Fruit fly (Drosophila melanogaster) whole organism, embryonic: ENCODE data around the gene CG18265.
A peak's percentile ranks its signal among the peaks of the same experiment; 100 is the strongest.

Experiments
- ATbp ChIP-seq: fragments of 200-800 bp; sonication (Bioruptor generic); optimal IDR thresholded peaks from 2 replicates; lab custom pipeline; 2017; ENCODE audit warnings: missing biosample characterization, mild to moderate bottlenecking, missing genetic modification characterization, missing genetic modification reagents
- Ada2b ChIP-seq: fragments of 200-800 bp; sonication (Bioruptor generic); IDR thresholded peaks from 2 replicates; pipeline ENCODE4 v1.3.6; 2022; ENCODE audit warnings: missing biosample characterization, missing genetic modification characterization
- Atf6 ChIP-seq: fragments of 200-800 bp; sonication (Bioruptor generic); IDR thresholded peaks from 2 replicates; pipeline ENCODE4 v1.3.6; 2022; ENCODE audit warnings: missing biosample characterization, missing genetic modification characterization
- BtbVII ChIP-seq: fragments of 200-800 bp; sonication (Bioruptor generic); optimal IDR thresholded peaks from 3 replicates; lab custom pipeline; 2017; ENCODE audit warnings: missing biosample characterization, mild to moderate bottlenecking, missing genetic modification characterization
- CG10209 ChIP-seq: fragments of 200-800 bp; sonication (Bioruptor generic); optimal IDR thresholded peaks from 3 replicates; lab custom pipeline; 2017; ENCODE audit warnings: missing biosample characterization, mild to moderate bottlenecking, missing genetic modification characterization, missing genetic modification reagents
- CG12104 ChIP-seq: fragments of 200-800 bp; sonication (Bioruptor generic); optimal IDR thresholded peaks from 3 replicates; lab custom pipeline; 2016; ENCODE audit warnings: missing biosample characterization, missing genetic modification characterization
- CG13296 ChIP-seq: fragments of 200-800 bp; sonication (Bioruptor generic); optimal IDR thresholded peaks from 3 replicates; lab custom pipeline; 2018; ENCODE audit warnings: missing biosample characterization, mild to moderate bottlenecking, missing genetic modification characterization
- CG14965 ChIP-seq: fragments of 200-800 bp; sonication (Bioruptor generic); optimal IDR thresholded peaks from 2 replicates; lab custom pipeline; 2016; ENCODE audit warnings: missing biosample characterization, missing genetic modification characterization, borderline replicate concordance
- CG16813 ChIP-seq: fragments of 200-800 bp; sonication (Bioruptor generic); IDR thresholded peaks from 3 replicates; pipeline ENCODE4 v1.3.6; 2022; ENCODE audit warnings: missing biosample characterization, missing genetic modification characterization; ENCODE audit not compliant: partially characterized antibody
- CG16863 ChIP-seq: fragments of 200-800 bp; sonication (Bioruptor generic); optimal IDR thresholded peaks from 3 replicates; lab custom pipeline; 2016; ENCODE audit warnings: missing biosample characterization, missing genetic modification characterization
- CG17186 ChIP-seq: fragments of 200-800 bp; sonication (Bioruptor generic); optimal IDR thresholded peaks from 3 replicates; lab custom pipeline; 2017; ENCODE audit warnings: missing biosample characterization, missing genetic modification reagents, missing genetic modification characterization
- CG1832 ChIP-seq: fragments of 200-800 bp; sonication (Bioruptor generic); optimal IDR thresholded peaks from 2 replicates; lab custom pipeline; 2017; ENCODE audit warnings: missing biosample characterization, mild to moderate bottlenecking, missing genetic modification characterization, inconsistent platforms
- CG32767 ChIP-seq: fragments of 200-800 bp; sonication (Bioruptor generic); IDR thresholded peaks from 2 replicates; pipeline ENCODE4 v1.3.6; 2022; ENCODE audit warnings: missing biosample characterization, missing genetic modification characterization
- CG4424 ChIP-seq: fragments of 200-800 bp; sonication (Bioruptor generic); optimal IDR thresholded peaks from 3 replicates; lab custom pipeline; 2016; ENCODE audit warnings: missing biosample characterization, missing genetic modification characterization
- CG6765 ChIP-seq: fragments of 200-800 bp; sonication (Bioruptor generic); optimal IDR thresholded peaks from 3 replicates; lab custom pipeline; 2017; ENCODE audit warnings: missing biosample characterization, mild to moderate bottlenecking, missing genetic modification characterization
- CG6791 ChIP-seq: fragments of 200-800 bp; sonication (Bioruptor generic); IDR thresholded peaks from 3 replicates; pipeline ENCODE4 v1.3.6; 2022; ENCODE audit warnings: missing biosample characterization, missing genetic modification characterization; ENCODE audit not compliant: partially characterized antibody
- CG7556 ChIP-seq: fragments of 200-800 bp; sonication (Bioruptor generic); optimal IDR thresholded peaks from 2 replicates; lab custom pipeline; 2017; ENCODE audit warnings: missing biosample characterization, mild to moderate bottlenecking, missing genetic modification characterization
- CG7839 ChIP-seq: fragments of 200-800 bp; sonication (Bioruptor generic); optimal IDR thresholded peaks from 3 replicates; lab custom pipeline; 2018; ENCODE audit warnings: missing biosample characterization, mild to moderate bottlenecking, missing genetic modification characterization, moderate library complexity
- CG8281 ChIP-seq: fragments of 200-800 bp; sonication (Bioruptor generic); optimal IDR thresholded peaks from 2 replicates; lab custom pipeline; 2018; ENCODE audit warnings: missing biosample characterization, mild to moderate bottlenecking, missing genetic modification characterization, moderate library complexity
- CG9215 ChIP-seq: fragments of 200-800 bp; sonication (Bioruptor generic); IDR thresholded peaks from 2 replicates; pipeline ENCODE4 v1.3.6; 2022; ENCODE audit warnings: missing biosample characterization, missing genetic modification characterization
- CG9727 ChIP-seq: fragments of 200-800 bp; sonication (Bioruptor generic); optimal IDR thresholded peaks from 3 replicates; lab custom pipeline; 2017; ENCODE audit warnings: missing biosample characterization, mild to moderate bottlenecking, missing genetic modification characterization
- D19A ChIP-seq: fragments of 200-800 bp; optimal IDR thresholded peaks from 3 replicates; lab custom pipeline; 2019; ENCODE audit warnings: missing biosample characterization, mild to moderate bottlenecking, missing genetic modification characterization, moderate library complexity
- ERR ChIP-seq: fragments of 200-800 bp; sonication (Bioruptor generic); optimal IDR thresholded peaks from 2 replicates; lab custom pipeline; 2016; ENCODE audit warnings: missing biosample characterization, missing genetic modification characterization
- Fer1 ChIP-seq: fragments of 200-800 bp; sonication (Bioruptor generic); optimal IDR thresholded peaks from 2 replicates; lab custom pipeline; 2017; ENCODE audit warnings: missing biosample characterization, mild to moderate bottlenecking, missing genetic modification characterization
- HLH54F ChIP-seq: fragments of 200-800 bp; sonication (Bioruptor generic); optimal IDR thresholded peaks from 3 replicates; lab custom pipeline; 2016; ENCODE audit warnings: missing biosample characterization, missing genetic modification characterization
- Hmr ChIP-seq: fragments of 200-800 bp; sonication (Bioruptor generic); optimal IDR thresholded peaks from 3 replicates; lab custom pipeline; 2017; ENCODE audit warnings: mild to moderate bottlenecking, missing biosample characterization, missing genetic modification reagents, missing genetic modification characterization
- Hr39 ChIP-seq: fragments of >200 bp; optimal IDR thresholded peaks from 2 replicates; lab custom pipeline; 2017
- MBD-R2 ChIP-seq: fragments of 200-800 bp; sonication (Bioruptor generic); IDR thresholded peaks from 2 replicates; pipeline ENCODE4 v1.3.6; 2022; ENCODE audit warnings: missing biosample characterization, missing genetic modification characterization
- NFAT ChIP-seq: fragments of 200-800 bp; sonication (Bioruptor generic); IDR thresholded peaks from 2 replicates; pipeline ENCODE4 v1.3.6; 2022; ENCODE audit warnings: missing biosample characterization, missing genetic modification characterization
- Neu2 ChIP-seq: fragments of 200-800 bp; sonication (Bioruptor generic); optimal IDR thresholded peaks from 3 replicates; lab custom pipeline; 2016; ENCODE audit warnings: missing biosample characterization, missing genetic modification characterization, borderline replicate concordance
- Oaz ChIP-seq: fragments of 200-800 bp; sonication (Bioruptor generic); IDR thresholded peaks from 2 replicates; pipeline ENCODE4 v1.3.6; 2022; ENCODE audit warnings: missing biosample characterization, missing genetic modification characterization
- Optix ChIP-seq: fragments of 200-800 bp; sonication (Bioruptor generic); IDR thresholded peaks from 3 replicates; pipeline ENCODE4 v1.3.6; 2022; ENCODE audit warnings: missing biosample characterization, missing genetic modification characterization
- Rx ChIP-seq: fragments of 200-800 bp; sonication (Bioruptor generic); IDR thresholded peaks from 2 replicates; pipeline ENCODE4 v1.3.6; 2022; ENCODE audit warnings: missing biosample characterization, missing genetic modification characterization
- ap ChIP-seq: fragments of 200-800 bp; sonication (Bioruptor generic); IDR thresholded peaks from 2 replicates; pipeline ENCODE4 v1.3.6; 2022; ENCODE audit warnings: missing biosample characterization, missing genetic modification characterization
- bigmax ChIP-seq: fragments of 200-800 bp; sonication (Bioruptor generic); optimal IDR thresholded peaks from 2 replicates; lab custom pipeline; 2018; ENCODE audit warnings: missing biosample characterization, mild to moderate bottlenecking, missing genetic modification characterization
- dm ChIP-seq: fragments of 200-800 bp; sonication (Bioruptor generic); optimal IDR thresholded peaks from 3 replicates; lab custom pipeline; 2016; ENCODE audit warnings: missing biosample characterization, missing genetic modification characterization
- eyg ChIP-seq: fragments of 200-800 bp; sonication (Bioruptor generic); optimal IDR thresholded peaks from 3 replicates; lab custom pipeline; 2016; ENCODE audit warnings: missing biosample characterization, missing genetic modification characterization
- h ChIP-seq: fragments of >200 bp; optimal IDR thresholded peaks from 2 replicates; lab custom pipeline; 2017
- hb ChIP-seq: fragments of 200-800 bp; sonication (Bioruptor generic); IDR thresholded peaks from 3 replicates; pipeline ENCODE4 v1.3.6; 2022; ENCODE audit warnings: missing biosample characterization, missing genetic modification characterization; ENCODE audit not compliant: partially characterized antibody
- kah ChIP-seq: fragments of 200-800 bp; sonication (Bioruptor generic); optimal IDR thresholded peaks from 2 replicates; lab custom pipeline; 2018; ENCODE audit warnings: missing biosample characterization, mild to moderate bottlenecking, missing genetic modification characterization
- klu ChIP-seq: fragments of 200-800 bp; sonication (Bioruptor generic); IDR thresholded peaks from 2 replicates; pipeline ENCODE4 v1.3.6; 2022; ENCODE audit warnings: missing biosample characterization, missing genetic modification characterization
- kni ChIP-seq: fragments of 200-800 bp; sonication (Bioruptor generic); optimal IDR thresholded peaks from 3 replicates; lab custom pipeline; 2017; ENCODE audit warnings: mild to moderate bottlenecking, missing biosample characterization, missing genetic modification reagents, missing genetic modification characterization
- lmd ChIP-seq: fragments of 200-800 bp; sonication (Bioruptor generic); IDR thresholded peaks from 2 replicates; pipeline ENCODE4 v1.3.6; 2022; ENCODE audit warnings: missing biosample characterization, missing genetic modification characterization
- otp ChIP-seq: fragments of 200-800 bp; sonication (Bioruptor generic); IDR thresholded peaks from 3 replicates; pipeline ENCODE4, ENCODE4 v1.3.6; 2022; ENCODE audit warnings: missing biosample characterization, missing genetic modification characterization
- pb ChIP-seq: fragments of 200-800 bp; sonication (Bioruptor generic); optimal IDR thresholded peaks from 3 replicates; lab custom pipeline; 2016; ENCODE audit warnings: missing biosample characterization, missing genetic modification characterization
- psq ChIP-seq: fragments of 200-800 bp; sonication (Bioruptor generic); optimal IDR thresholded peaks from 2 replicates; lab custom pipeline; 2017; ENCODE audit warnings: missing biosample characterization, missing genetic modification characterization
- sens ChIP-seq: fragments of 200-800 bp; sonication (Bioruptor generic); peaks from one replicate; lab custom pipeline; 2016; ENCODE audit warnings: missing biosample characterization, missing genetic modification characterization
- tup ChIP-seq: fragments of 200-800 bp; sonication (Bioruptor generic); optimal IDR thresholded peaks from 2 replicates; lab custom pipeline; 2016; ENCODE audit warnings: missing biosample characterization, mild to moderate bottlenecking, missing genetic modification characterization, moderate library complexity
- wdn ChIP-seq: fragments of 200-800 bp; sonication (Bioruptor generic); IDR thresholded peaks from 2 replicates; pipeline ENCODE4 v1.3.6; 2022; ENCODE audit warnings: missing biosample characterization, missing genetic modification characterization
- z ChIP-seq: fragments of 200-800 bp; sonication (Bioruptor generic); IDR thresholded peaks from 3 replicates; pipeline ENCODE4 v1.3.6; 2022; ENCODE audit warnings: missing biosample characterization, missing genetic modification characterization

The CG18265 gene

dm6 chr3L:17421319-17421718 lies 17.9 kb upstream of the CG18265 start, which contains the start of gene blot (continued):
- TF ChIP-seq wdn (GFP tag; lab: Robert Waterston, UW), result no peak
- peak; percentile 0 for TF ChIP-seq CG7839 (tag; lab: Kevin White, UChicago)
- TF ChIP-seq otp, result peak; percentile 34; the same call in 1 of the 3 replicates
- no peak for TF ChIP-seq CG6765
- TF ChIP-seq MBD-R2, result no peak
- TF ChIP-seq, all 482 proteins: peak for 56

DNA sequence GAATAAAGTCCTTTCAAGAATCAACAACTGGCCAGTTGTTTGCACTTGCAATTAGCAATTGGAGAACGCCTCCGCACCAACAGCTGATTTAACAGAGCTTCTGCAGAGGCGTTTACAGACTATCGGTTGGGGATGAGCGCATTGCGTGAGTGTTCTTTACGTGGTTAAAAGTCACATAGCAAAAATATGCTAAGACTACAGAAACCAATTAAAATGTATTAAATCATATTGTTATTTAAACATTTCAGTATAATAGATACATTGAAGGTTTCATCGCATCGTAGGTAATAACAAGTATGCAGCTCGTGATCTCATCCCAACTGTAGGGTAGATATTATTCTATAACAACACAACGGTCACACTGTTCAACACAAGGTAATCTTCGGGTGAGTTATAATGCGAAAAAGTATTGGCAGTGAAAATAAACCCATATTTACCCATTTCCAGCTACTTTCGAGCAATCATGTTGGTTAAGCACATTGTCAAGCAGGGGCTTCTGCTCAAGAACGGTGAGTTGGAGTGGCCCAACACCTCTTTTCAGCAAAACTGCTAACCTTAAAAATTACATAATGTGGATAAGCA lies 14.0 kb upstream of the CG18265 start, which contains the start of the genes Sec3 and COX7B:
Gene Sec3, minus strand, starts transcription at position 86 of the 582 bp plus-strand sequence.
Gene COX7B, plus strand, starts transcription at position 346 of the 582 bp plus-strand sequence.
- TF ChIP-seq ERR (peak; percentile 29), CG9727 (GFP tag; lab: Kevin White, UChicago) (peak; percentile 62), Fer1 (peak; percentile 72), z (GFP tag; lab: Robert Waterston, UW) (no peak), Ada2b (no peak), CG16813 (GFP tag; lab: Robert Waterston, UW) (peak; percentile 95), CG13296 (GFP tag; lab: Kevin White, UChicago) (peak; percentile 55), klu (GFP tag; lab: Robert Waterston, UW) (peak; percentile 17; the same call in 1 of the 2 replicates), CG16863 (GFP tag; lab: Kevin White, UChicago) (peak; percentile 41), psq (GFP tag; lab: Kevin White, UChicago) (no peak), Optix (GFP tag; lab: Robert Waterston, UW) (no peak), Hr39 (lab: Kevin White, UChicago) (no peak), sens (GFP tag; lab: Kevin White, UChicago) (peak; percentile 88), CG8281 (tag; lab: Kevin White, UChicago) (no peak), Rx (GFP tag; lab: Robert Waterston, UW) (no peak), CG9215 (GFP tag; lab: Robert Waterston, UW) (peak; percentile 61), BtbVII (GFP tag; lab: Kevin White, UChicago) (peak; percentile 23), h (no peak), CG17186 (peak; percentile 76), dm (peak; percentile 46), hb (GFP tag; lab: Robert Waterston, UW) (peak; percentile 76), HLH54F (GFP tag; lab: Kevin White, UChicago) (peak; percentile 74), kah (GFP tag; lab: Kevin White, UChicago) (no peak), D19A (peak; percentile 60), kni (GFP tag; lab: Kevin White, UChicago) (no peak), lmd (GFP tag; lab: Robert Waterston, UW) (peak; percentile 58; the same call in 1 of the 2 replicates), CG14965 (GFP tag; lab: Kevin White, UChicago) (no peak), pb (GFP tag; lab: Kevin White, UChicago) (no peak), ATbp (GFP tag; lab: Kevin White, UChicago) (no peak), CG1832 (no peak), bigmax (GFP tag; lab: Kevin White, UChicago) (peak; percentile 20), CG7556 (GFP tag; lab: Kevin White, UChicago) (peak; percentile 33), Neu2 (no peak), CG12104 (GFP tag; lab: Kevin White, UChicago) (peak; percentile 47), NFAT (peak; percentile 71), ap (GFP tag; lab: Robert Waterston, UW) (no peak), Hmr (GFP tag; lab: Kevin White, UChicago) (peak; percentile 57), eyg (no peak), CG32767 (GFP tag; lab: Robert Waterston, UW) (no peak), CG6791 (GFP tag; lab: Robert Waterston, UW) (peak; percentile 73; the same call in 2 of the 3 replicates), Oaz (no peak), Atf6 (GFP tag; lab: Robert Waterston, UW) (0 out of 2 replicates have a peak, but pooled peaks have one; percentile 29), CG4424 (GFP tag; lab: Kevin White, UChicago) (peak; percentile 70), tup (GFP tag; lab: Kevin White, UChicago) (peak; percentile 19), CG10209 (GFP tag; lab: Kevin White, UChicago) (peak; percentile 49)
